Fruit fly (Drosophila melanogaster) S2 (cell line): ENCODE data around the gene Edem2.

Source experiments
- CG8478 ChIP-seq: fragments of >200 bp; optimal IDR thresholded peaks from 2 replicates; lab custom pipeline; 2018
- CTCF ChIP-seq, 2 experiments: fragments of >200 bp; optimal IDR thresholded peaks; 2 replicates each; lab custom pipeline; 2018

The Edem2 gene

DNA sequence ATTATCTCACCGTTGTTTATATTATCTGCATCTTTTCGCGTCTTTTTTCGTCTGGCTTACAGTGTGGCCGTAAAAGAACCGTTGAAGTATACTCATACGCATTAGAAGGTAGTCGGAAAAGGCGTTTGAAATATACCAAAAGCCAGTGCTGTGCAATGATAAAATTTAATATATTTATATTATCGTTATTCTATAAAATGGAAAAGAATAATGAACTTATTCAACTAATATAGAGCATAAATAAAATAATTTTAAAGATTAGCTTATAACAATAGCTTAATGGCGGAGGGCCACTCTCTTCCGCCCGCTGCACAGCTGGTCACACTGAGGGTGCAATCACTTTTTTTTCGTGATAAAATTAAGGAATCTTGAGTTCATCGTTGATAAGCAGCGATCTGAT lies at the start of gene Edem2, which contains the start of gene CG16974:
Gene Edem2, plus strand, starts transcription at position 308 of the 400 bp plus-strand sequence.
Gene CG16974, minus strand, starts transcription at position 86 of the 400 bp plus-strand sequence.
- TF ChIP-seq CTCF (optimal IDR thresholded peaks at IDR 0.05; lab: Kevin White, UChicago), result no peak
- no peak for TF ChIP-seq CG8478 (lab: Kevin White, UChicago)

dm6 chr2L:13142803-13143202 lies 49.2 kb upstream of the Edem2 start, which contains the start of gene CG9928:
CG9928 (minus strand) TSS chr2L:13142903.
- TF ChIP-seq CG8478 (lab: Kevin White, UChicago), result no peak
- no peak for TF ChIP-seq CTCF (optimal IDR thresholded peaks at IDR 0.05; lab: Kevin White, UChicago)

DNA sequence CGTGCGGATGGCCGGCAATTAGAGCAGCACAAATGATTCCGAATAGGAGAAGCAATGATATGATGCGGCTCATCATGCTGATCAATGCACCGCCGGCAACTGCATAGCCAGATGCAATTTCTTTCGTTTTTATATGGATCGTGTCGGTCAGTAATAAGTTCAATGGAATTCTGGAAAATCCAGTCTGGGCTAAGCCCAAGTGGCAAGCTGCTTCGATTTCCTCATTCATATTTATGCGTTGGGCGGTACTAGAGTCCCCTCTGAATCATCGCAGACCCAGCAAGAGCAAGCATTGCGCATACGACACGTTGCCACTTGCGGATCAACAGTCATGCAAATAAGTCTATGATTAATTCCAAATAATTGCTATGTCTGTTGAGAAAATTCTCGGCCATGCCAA lies 48.5 kb upstream of the Edem2 start, which contains the start of gene CG16978:
Gene CG16978, minus strand, starts transcription at position 101 of the 400 bp plus-strand sequence.
- TF ChIP-seq CG8478 (lab: Kevin White, UChicago), result no peak
- TF ChIP-seq CTCF (optimal IDR thresholded peaks at IDR 0.05; lab: Kevin White, UChicago), result no peak

dm6 chr2L:13145035-13145683 lies 46.8 kb upstream of the Edem2 start:
- TF ChIP-seq CG8478 (lab: Kevin White, UChicago), result no peak
- no peak for TF ChIP-seq CTCF (optimal IDR thresholded peaks at IDR 0.05; lab: Kevin White, UChicago)

DNA sequence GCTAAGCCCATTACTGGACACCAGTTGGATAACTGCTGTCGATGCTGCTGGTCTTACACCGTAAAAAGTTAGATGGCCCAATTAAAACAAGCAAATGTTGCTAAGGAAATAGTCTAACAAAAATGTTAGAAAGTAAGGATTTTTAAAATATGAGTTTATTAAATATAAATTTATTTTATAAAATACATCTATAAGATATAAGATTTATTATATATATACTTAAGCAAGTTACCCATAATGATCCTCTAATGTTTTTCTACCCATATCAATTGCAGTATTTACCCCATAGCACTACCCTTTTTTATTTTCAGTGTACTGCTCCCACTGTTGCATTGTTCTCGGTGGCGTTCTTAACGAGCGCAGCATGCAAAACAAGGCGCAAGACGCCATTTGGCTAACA lies 45.7 kb upstream of the Edem2 start:
- TF ChIP-seq CTCF (optimal IDR thresholded peaks at IDR 0.05; lab: Kevin White, UChicago) (no peak), CG8478 (lab: Kevin White, UChicago) (no peak)

DNA sequence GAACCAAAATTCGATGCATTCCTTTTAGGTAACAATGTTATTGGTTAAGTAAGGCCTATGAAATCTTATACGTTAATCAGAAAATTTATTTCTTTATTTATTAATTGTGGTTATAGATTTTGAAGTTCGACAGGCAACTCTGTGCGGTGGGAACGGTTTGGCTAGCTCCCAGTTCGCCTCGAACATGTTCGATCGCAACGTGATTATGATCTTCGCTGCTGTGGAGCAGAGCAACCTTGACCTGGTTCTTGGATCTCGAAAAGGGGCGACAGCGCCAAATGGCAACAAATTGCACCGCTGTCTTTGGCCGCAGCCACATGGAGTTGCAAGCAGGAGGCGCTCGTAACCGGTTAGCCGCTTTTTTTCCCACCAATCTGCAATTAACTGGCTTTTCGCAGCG lies 37.7 kb upstream of the Edem2 start:
- TF ChIP-seq CTCF (optimal IDR thresholded peaks at IDR 0.05; lab: Kevin White, UChicago) (no peak), CG8478 (lab: Kevin White, UChicago) (no peak)

DNA sequence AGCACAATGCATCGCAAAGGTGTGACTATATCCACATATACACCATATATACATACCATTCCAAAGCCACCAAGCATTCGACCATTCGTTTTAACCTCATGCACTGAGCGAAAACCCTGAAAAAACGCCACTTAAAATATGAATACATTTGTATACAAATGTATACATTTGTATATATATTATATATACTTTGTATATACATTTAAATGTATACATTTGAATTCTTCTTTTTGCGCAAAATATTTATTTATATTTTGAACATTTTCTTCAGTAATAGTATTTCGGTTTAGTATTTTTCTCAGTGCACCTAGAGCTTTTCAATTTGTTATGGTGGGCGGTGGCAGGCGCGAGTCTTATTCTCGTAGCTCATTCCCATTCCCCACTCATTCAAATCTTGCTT lies 35.7 kb upstream of the Edem2 start:
- TF ChIP-seq CTCF (optimal IDR thresholded peaks at IDR 0.05; lab: Kevin White, UChicago) (no peak), CG8478 (lab: Kevin White, UChicago) (no peak)

dm6 chr2L:13157903-13158302 lies 34.1 kb upstream of the Edem2 start:
- no peak for TF ChIP-seq CG8478 (lab: Kevin White, UChicago)
- no peak for TF ChIP-seq CTCF (optimal IDR thresholded peaks at IDR 0.05; lab: Kevin White, UChicago)

DNA sequence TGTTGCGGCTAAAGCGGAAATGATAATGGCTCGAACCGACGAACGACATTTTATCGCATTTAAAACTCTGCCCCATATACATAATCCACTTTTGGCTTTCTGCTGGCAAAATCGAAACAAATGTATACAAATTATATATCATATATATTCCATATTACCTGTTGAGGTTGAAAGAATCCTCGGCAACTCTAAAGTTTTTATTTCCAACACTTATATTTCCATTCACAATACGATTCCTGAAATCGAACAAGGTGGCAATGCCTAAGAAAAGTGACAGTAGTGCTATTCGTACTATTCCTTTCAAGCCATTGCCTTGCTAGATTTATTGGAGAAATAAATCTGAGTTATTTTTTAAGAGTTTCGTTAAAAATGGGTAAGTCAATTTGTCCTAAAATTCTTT lies 33.5 kb upstream of the Edem2 start, which contains the start of gene Pk34A:
Gene Pk34A, plus strand, starts transcription at position 301 of the 400 bp plus-strand sequence.
- TF ChIP-seq CG8478 (lab: Kevin White, UChicago), result no peak
- TF ChIP-seq CTCF (optimal IDR thresholded peaks at IDR 0.05; lab: Kevin White, UChicago), result no peak

- TF ChIP-seq CTCF (optimal IDR thresholded peaks at IDR 0.05; lab: Kevin White, UChicago) (no peak), CG8478 (lab: Kevin White, UChicago) (no peak)
Observed at dm6 chr2L:13160227-13160626, 31.8 kb upstream of the Edem2 start, which contains the start of gene kmg. kmg (plus strand) TSS chr2L:13160527.

DNA sequence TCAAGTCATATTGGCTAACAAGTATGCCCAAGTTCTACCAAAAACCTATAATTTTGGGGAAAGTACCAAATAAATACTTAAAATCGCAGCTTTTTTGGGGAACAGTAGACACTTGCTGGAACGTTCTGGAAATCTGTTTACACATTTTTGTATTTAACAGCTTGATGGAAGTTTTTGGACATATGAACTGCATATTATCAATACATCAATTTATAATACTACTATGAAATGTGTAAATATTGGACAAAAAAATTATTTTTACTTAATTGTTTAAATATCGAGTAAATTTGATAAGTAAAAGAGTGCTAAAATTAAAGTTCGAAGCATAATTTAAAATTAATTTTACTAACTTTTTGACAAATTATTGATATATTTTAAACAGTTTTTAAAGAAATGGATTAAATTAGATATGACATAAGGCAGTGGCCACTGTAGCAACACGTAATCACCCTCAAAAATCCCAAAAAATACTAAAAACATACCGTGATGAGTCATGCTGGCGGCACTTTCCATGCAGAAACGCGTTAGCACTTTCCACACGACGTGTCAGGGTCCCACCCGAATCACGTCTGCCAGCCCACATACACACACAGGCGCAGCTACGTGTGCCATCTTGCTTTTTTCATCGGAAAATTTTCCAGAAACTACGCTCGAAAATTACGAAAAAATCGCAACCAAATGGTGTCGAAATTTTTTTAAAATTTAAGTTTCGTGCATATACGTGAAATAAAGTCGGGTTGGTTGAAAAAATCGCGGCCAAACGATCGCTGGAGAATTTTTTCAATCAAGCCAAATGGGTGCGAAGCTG lies 26.8 kb upstream of the Edem2 start, which contains the start of gene Sirt1:
Gene Sirt1, plus strand, starts transcription at position 571 of the 808 bp plus-strand sequence.
- TF ChIP-seq CG8478 (lab: Kevin White, UChicago), result no peak
- TF ChIP-seq CTCF (optimal IDR thresholded peaks at IDR 0.05; lab: Kevin White, UChicago), result no peak

DNA sequence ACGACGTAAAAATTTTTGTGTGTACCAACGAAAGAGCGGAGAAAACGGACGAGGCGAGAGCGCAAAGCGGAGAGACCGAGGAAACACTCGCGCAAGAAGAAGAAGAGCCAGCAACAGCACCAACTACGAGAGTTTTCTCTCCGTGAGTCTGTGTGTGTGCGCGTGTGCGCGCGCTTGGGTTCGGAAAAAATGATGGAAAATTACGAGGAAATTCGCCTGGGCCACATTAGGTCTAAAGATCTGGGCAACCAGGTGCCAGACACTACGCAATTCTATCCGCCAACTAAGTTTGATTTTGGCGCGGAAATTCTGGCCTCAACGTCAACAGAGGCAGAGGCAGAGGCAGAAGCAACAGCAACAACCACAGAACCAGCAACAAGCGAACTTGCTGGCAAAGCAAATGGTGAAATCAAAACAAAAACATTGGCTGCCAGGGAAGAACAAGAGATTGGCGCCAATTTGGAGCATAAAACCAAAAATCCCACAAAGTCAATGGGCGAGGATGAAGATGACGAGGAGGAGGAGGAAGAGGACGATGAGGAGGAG lies 26.1 kb upstream of the Edem2 start, which contains the start of gene DnaJ-H:
Gene DnaJ-H, minus strand, starts transcription at position 271 of the 546 bp plus-strand sequence.
- TF ChIP-seq CG8478 (lab: Kevin White, UChicago) (no peak), CTCF (optimal IDR thresholded peaks at IDR 0.05; lab: Kevin White, UChicago) (no peak)

DNA sequence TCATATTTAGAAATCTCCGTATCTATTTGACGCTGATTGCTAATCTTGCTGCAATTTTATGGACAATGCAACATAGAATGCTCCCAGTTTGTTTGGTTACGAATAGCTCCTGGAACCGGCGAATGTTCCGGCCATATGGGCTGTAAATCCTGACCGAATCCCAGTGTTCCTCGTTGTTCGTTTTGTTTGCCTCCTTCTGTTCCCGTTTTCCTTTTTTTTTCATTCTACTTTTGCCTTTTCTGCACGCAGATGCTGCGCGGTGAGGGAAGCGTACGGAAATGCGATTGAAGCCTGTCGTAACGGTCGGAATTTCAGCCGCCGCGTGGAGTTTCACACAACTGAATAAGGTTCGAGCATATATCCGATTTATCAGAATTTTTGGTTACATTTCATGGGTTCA lies 15.9 kb upstream of the Edem2 start, which contains the start of gene CG43925:
Gene CG43925, plus strand, starts transcription at position 301 of the 400 bp plus-strand sequence.
- TF ChIP-seq CTCF (optimal IDR thresholded peaks at IDR 0.05; lab: Kevin White, UChicago) (no peak), CG8478 (lab: Kevin White, UChicago) (no peak)

DNA sequence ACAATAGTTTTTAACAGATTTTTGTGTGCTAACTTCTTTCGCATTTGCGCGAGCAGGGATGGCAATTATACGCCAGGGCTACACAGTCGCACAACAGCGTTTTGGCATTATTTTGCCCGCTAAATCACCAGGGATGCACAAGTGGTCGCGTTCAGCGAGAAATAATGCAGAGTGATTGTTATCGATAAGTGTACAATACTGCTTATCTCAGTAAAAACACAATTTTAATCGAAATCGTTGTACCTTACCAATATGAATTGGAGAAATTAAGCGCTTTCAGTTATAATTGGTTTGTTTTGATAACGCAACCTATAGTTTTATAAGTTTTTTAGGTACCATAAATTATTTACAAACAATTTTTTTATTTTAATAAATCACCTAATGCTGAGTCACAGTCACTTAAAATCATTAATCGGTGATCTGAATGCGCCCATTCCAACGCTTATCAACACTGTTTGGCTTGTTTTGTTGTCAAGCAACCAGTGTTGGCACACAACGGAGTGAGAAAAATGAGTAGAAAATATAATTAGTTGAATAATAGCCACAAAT lies 15.2 kb upstream of the Edem2 start, which contains the start of the genes Sfmbt and CG5439:
Gene Sfmbt, minus strand, starts transcription at position 85 of the 549 bp plus-strand sequence.
Gene CG5439, plus strand, starts transcription at position 450 of the 549 bp plus-strand sequence.
- TF ChIP-seq CTCF (optimal IDR thresholded peaks at IDR 0.05; lab: Kevin White, UChicago), result peak in 1 of 2 experiments; percentile 9
- no peak for TF ChIP-seq CG8478 (lab: Kevin White, UChicago)
